Worm (Caenorhabditis elegans) whole organism, L1 larva: ENCODE measurements around the gene Y53C12A.11.

Source experiments
- C04F5.9 ChIP-seq: sonication (generic microtip); optimal IDR thresholded peaks from 2 replicates; lab custom pipeline; 2016; ENCODE audit warnings: missing genetic modification characterization, missing compliant biosample characterization
- C16A3.4 ChIP-seq: fragments of 150-350 bp; optimal IDR thresholded peaks from 2 replicates; lab custom pipeline; 2014; ENCODE audit warnings: missing biosample characterization, missing genetic modification characterization
- aly-2 ChIP-seq: fragments of 150-350 bp; optimal IDR thresholded peaks from 2 replicates; lab custom pipeline; 2014; ENCODE audit warnings: missing biosample characterization, missing genetic modification characterization
- ama-1 ChIP-seq: fragments of 150-350 bp; optimal IDR thresholded peaks from 2 replicates; lab custom pipeline; 2014
- ceh-8 ChIP-seq: fragments of 200-800 bp; sonication (Bioruptor generic); optimal IDR thresholded peaks from 2 replicates; lab custom pipeline; 2018; ENCODE audit warnings: mild to moderate bottlenecking, missing genetic modification characterization, moderate library complexity, missing compliant biosample characterization
- ceh-90 ChIP-seq: sonication (generic microtip); optimal IDR thresholded peaks from 2 replicates; lab custom pipeline; 2016; ENCODE audit warnings: missing genetic modification characterization, missing compliant biosample characterization
- ces-1 ChIP-seq: fragments of 150-350 bp; optimal IDR thresholded peaks from 2 replicates; lab custom pipeline; 2014; ENCODE audit warnings: missing biosample characterization, missing genetic modification reagents, missing genetic modification characterization
- dpl-1 ChIP-seq, 3 experiments: fragments of 150-350 bp in 2 of 3; sonication (generic microtip) in 1 of 3; optimal IDR thresholded peaks; 2 replicates each; lab custom pipeline; 2014 to 2017; ENCODE audit warnings: missing biosample characterization in 3 of 3, missing genetic modification characterization in 3 of 3, missing genetic modification reagents in 3 of 3
- efl-1 ChIP-seq, 4 experiments: fragments of 150-350 bp; optimal IDR thresholded peaks in 3 of 4; peaks in 1 of 4; 1 replicate in 1 of 4; 2 replicates in 3 of 4; lab custom pipeline; 2014; ENCODE audit warnings: missing biosample characterization in 2 of 4, missing genetic modification characterization in 2 of 4, missing genetic modification reagents in 2 of 4
- egl-13 ChIP-seq: sonication (generic microtip); optimal IDR thresholded peaks from 2 replicates; lab custom pipeline; 2016; ENCODE audit warnings: missing genotype, missing genetic modification reagents, missing genetic modification characterization, missing compliant biosample characterization
- elt-3 ChIP-seq, 6 experiments: fragments of 150-350 bp in 1 of 6; sonication (generic microtip); optimal IDR thresholded peaks; 2 replicates each; lab custom pipeline; 2017 to 2018; ENCODE audit warnings: missing biosample characterization in 6 of 6, missing genetic modification characterization in 6 of 6, inconsistent platforms in 1 of 6
- ets-5 ChIP-seq: fragments of 200-800 bp; sonication (Bioruptor generic); IDR thresholded peaks from 2 replicates; pipeline ENCODE4 v1.3.6; 2022; ENCODE audit warnings: missing genetic modification characterization, missing compliant biosample characterization
- fkh-10 ChIP-seq: sonication (generic microtip); optimal IDR thresholded peaks from 2 replicates; lab custom pipeline; 2017; ENCODE audit warnings: missing biosample characterization, missing genetic modification reagents, missing genetic modification characterization
- fkh-4 ChIP-seq: sonication (generic microtip); optimal IDR thresholded peaks from 2 replicates; lab custom pipeline; 2016; ENCODE audit warnings: missing compliant biosample characterization, missing genetic modification characterization, borderline replicate concordance
- fkh-8 ChIP-seq: sonication (generic microtip); optimal IDR thresholded peaks from 2 replicates; lab custom pipeline; 2016; ENCODE audit warnings: mild to moderate bottlenecking, missing genetic modification characterization, missing compliant biosample characterization
- fos-1 ChIP-seq: fragments of 150-350 bp; optimal IDR thresholded peaks from 2 replicates; lab custom pipeline; 2014; ENCODE audit warnings: missing biosample characterization, missing genetic modification characterization
- grh-1 ChIP-seq: fragments of 200-800 bp; sonication (Bioruptor generic); IDR thresholded peaks from 2 replicates; pipeline ENCODE4 v1.3.6; 2022; ENCODE audit warnings: missing genetic modification reagents, missing genetic modification characterization, missing compliant biosample characterization
- hlh-17 ChIP-seq: fragments of 200-800 bp; sonication (Bioruptor generic); optimal IDR thresholded peaks from 2 replicates; lab custom pipeline; 2018; ENCODE audit warnings: missing genetic modification characterization, mild to moderate bottlenecking, missing compliant biosample characterization, moderate library complexity, borderline replicate concordance
- irx-1 ChIP-seq: sonication (generic microtip); optimal IDR thresholded peaks from 2 replicates; lab custom pipeline; 2016; ENCODE audit warnings: missing genetic modification characterization, missing compliant biosample characterization
- jun-1 ChIP-seq: fragments of 150-350 bp; optimal IDR thresholded peaks from 2 replicates; lab custom pipeline; 2014; ENCODE audit warnings: missing biosample characterization, missing genetic modification reagents, missing genetic modification characterization
- lin-13 ChIP-seq: fragments of 150-350 bp; optimal IDR thresholded peaks from 2 replicates; lab custom pipeline; 2014; ENCODE audit warnings: missing biosample characterization, missing genetic modification reagents, missing genetic modification characterization
- lin-14 ChIP-seq: fragments of 200-800 bp; sonication (Bioruptor generic); optimal IDR thresholded peaks from 2 replicates; lab custom pipeline; 2018; ENCODE audit warnings: mild to moderate bottlenecking, missing genetic modification characterization, moderate library complexity, missing compliant biosample characterization
- lir-3 ChIP-seq: sonication (generic microtip); optimal IDR thresholded peaks from 2 replicates; lab custom pipeline; 2016; ENCODE audit warnings: mild to moderate bottlenecking, missing genetic modification characterization, moderate library complexity, missing compliant biosample characterization; ENCODE audit not compliant: poor library complexity
- lsy-2 ChIP-seq, 2 experiments: fragments of 150-350 bp; optimal IDR thresholded peaks; 2 replicates each; lab custom pipeline; 2014; ENCODE audit warnings: missing biosample characterization in 2 of 2, missing genetic modification characterization in 2 of 2
- mdl-1 ChIP-seq, 2 experiments: fragments of 150-350 bp; optimal IDR thresholded peaks; 2 replicates each; lab custom pipeline; 2014 to 2017; ENCODE audit warnings: missing biosample characterization in 2 of 2, missing genetic modification characterization in 2 of 2, inconsistent platforms in 1 of 2
- nhr-12 ChIP-seq: sonication (generic microtip); optimal IDR thresholded peaks from 2 replicates; lab custom pipeline; 2017; ENCODE audit warnings: missing biosample characterization, missing genetic modification characterization
- nhr-19 ChIP-seq: fragments of 200-800 bp; sonication (Bioruptor generic); conservative IDR thresholded peaks from 2 replicates; pipeline ENCODE4 v1.3.6; 2022; ENCODE audit warnings: missing genetic modification characterization, missing compliant biosample characterization
- nhr-20 ChIP-seq: sonication (generic microtip); optimal IDR thresholded peaks from 2 replicates; lab custom pipeline; 2016; ENCODE audit warnings: mild to moderate bottlenecking, missing genetic modification characterization, missing compliant biosample characterization
- nhr-237 ChIP-seq: fragments of 150-350 bp; optimal IDR thresholded peaks from 2 replicates; lab custom pipeline; 2014; ENCODE audit warnings: missing biosample characterization, missing genetic modification characterization
- nhr-28 ChIP-seq: fragments of 150-350 bp; optimal IDR thresholded peaks from 2 replicates; lab custom pipeline; 2014; ENCODE audit warnings: missing biosample characterization, missing genetic modification characterization
- nhr-47 ChIP-seq: sonication (generic microtip); optimal IDR thresholded peaks from 2 replicates; lab custom pipeline; 2016; ENCODE audit warnings: mild to moderate bottlenecking, missing genetic modification characterization, moderate library complexity, missing compliant biosample characterization
- nhr-71 ChIP-seq: sonication (generic microtip); optimal IDR thresholded peaks from 2 replicates; lab custom pipeline; 2016; ENCODE audit warnings: mild to moderate bottlenecking, missing genetic modification characterization, moderate library complexity, missing compliant biosample characterization
- nhr-76 ChIP-seq: sonication (generic microtip); optimal IDR thresholded peaks from 2 replicates; lab custom pipeline; 2017; ENCODE audit warnings: missing biosample characterization, missing genetic modification characterization
- nhr-77 ChIP-seq: fragments of 150-350 bp; optimal IDR thresholded peaks from 2 replicates; lab custom pipeline; 2014; ENCODE audit warnings: missing biosample characterization, missing genetic modification characterization
- nhr-84 ChIP-seq: sonication (generic microtip); optimal IDR thresholded peaks from 2 replicates; lab custom pipeline; 2017; ENCODE audit warnings: missing biosample characterization, missing genetic modification characterization
- nhr-90 ChIP-seq: sonication (generic microtip); optimal IDR thresholded peaks from 2 replicates; lab custom pipeline; 2016; ENCODE audit warnings: mild to moderate bottlenecking, missing genetic modification characterization, missing compliant biosample characterization; ENCODE audit not compliant: poor library complexity
- pag-3 ChIP-seq: sonication (generic microtip); optimal IDR thresholded peaks from 2 replicates; lab custom pipeline; 2017; ENCODE audit warnings: missing genetic modification characterization, mild to moderate bottlenecking, missing compliant biosample characterization, antibody characterized with exemption, borderline replicate concordance; ENCODE audit not compliant: insufficient read depth
- pax-3 ChIP-seq: fragments of 200-800 bp; sonication (Bioruptor generic); optimal IDR thresholded peaks from 2 replicates; lab custom pipeline; 2018; ENCODE audit warnings: mild to moderate bottlenecking, missing genetic modification characterization, moderate library complexity, missing compliant biosample characterization
- pqm-1 ChIP-seq: sonication (generic microtip); optimal IDR thresholded peaks from 3 replicates; lab custom pipeline; 2017; ENCODE audit warnings: missing biosample characterization, missing genetic modification characterization
- rnt-1 ChIP-seq: sonication (generic microtip); optimal IDR thresholded peaks from 2 replicates; lab custom pipeline; 2016; ENCODE audit warnings: mild to moderate bottlenecking, missing genetic modification characterization, moderate library complexity, missing compliant biosample characterization
- snu-23 ChIP-seq: sonication (generic microtip); optimal IDR thresholded peaks from 2 replicates; lab custom pipeline; 2016; ENCODE audit warnings: missing genetic modification characterization, missing compliant biosample characterization
- sup-37 ChIP-seq: fragments of 200-800 bp; sonication (Bioruptor generic); optimal IDR thresholded peaks from 2 replicates; lab custom pipeline; 2018; ENCODE audit warnings: mild to moderate bottlenecking, missing genetic modification characterization, missing compliant biosample characterization
- tbx-2 ChIP-seq: sonication (generic microtip); optimal IDR thresholded peaks from 2 replicates; lab custom pipeline; 2016; ENCODE audit warnings: missing genetic modification characterization, missing compliant biosample characterization
- unc-62 ChIP-seq: fragments of 150-350 bp; optimal IDR thresholded peaks from 2 replicates; lab custom pipeline; 2014; ENCODE audit warnings: missing biosample characterization, missing genetic modification reagents, missing genetic modification characterization
- unc-86 ChIP-seq: sonication (generic microtip); optimal IDR thresholded peaks from 2 replicates; lab custom pipeline; 2016; ENCODE audit warnings: missing genetic modification characterization, missing compliant biosample characterization
- xbp-1 ChIP-seq: sonication (generic microtip); optimal IDR thresholded peaks from 2 replicates; lab custom pipeline; 2016; ENCODE audit warnings: missing genetic modification characterization, missing compliant biosample characterization
- zag-1 ChIP-seq: fragments of 150-350 bp; optimal IDR thresholded peaks from 2 replicates; lab custom pipeline; 2014; ENCODE audit warnings: missing biosample characterization, missing genetic modification characterization
- zip-4 ChIP-seq: fragments of 200-800 bp; sonication (Bioruptor generic); optimal IDR thresholded peaks from 2 replicates; lab custom pipeline; 2018; ENCODE audit warnings: mild to moderate bottlenecking, missing genetic modification characterization, moderate library complexity, missing compliant biosample characterization
- ztf-4 ChIP-seq: fragments of 150-350 bp; optimal IDR thresholded peaks from 2 replicates; lab custom pipeline; 2014; ENCODE audit warnings: missing biosample characterization, missing genetic modification characterization

The Y53C12A.11 gene

ce11 chrII:9690067-9690632, 28.3 kb downstream of the Y53C12A.11 start:
- no peak for TF ChIP-seq fos-1
- TF ChIP-seq unc-86 (tag; lab: Kevin White, UChicago), result peak; percentile 39
- TF ChIP-seq ces-1 (GFP tag; lab: Kevin White, UChicago), result peak; percentile 18
- peak; percentile 7 for TF ChIP-seq egl-13
- TF ChIP-seq jun-1 (tag; lab: Kevin White, UChicago), result no peak
- TF ChIP-seq ceh-8 (GFP tag; lab: Kevin White, UChicago), result peak; percentile 96
- peak; percentile 9 for TF ChIP-seq irx-1
- no peak for TF ChIP-seq nhr-28 (tag; lab: Kevin White, UChicago)
- TF ChIP-seq fkh-10 (GFP tag; lab: Kevin White, UChicago), result peak; percentile 98
- TF ChIP-seq unc-62 (GFP tag; lab: Kevin White, UChicago), result no peak
- TF ChIP-seq xbp-1 (tag; lab: Kevin White, UChicago), result no peak
- TF ChIP-seq lin-14 (GFP tag; lab: Kevin White, UChicago), result peak; percentile 79
- TF ChIP-seq C16A3.4, result no peak
- no peak for TF ChIP-seq nhr-77 (tag; lab: Kevin White, UChicago)
- TF ChIP-seq nhr-76 (tag; lab: Kevin White, UChicago), result no peak
- TF ChIP-seq lsy-2 (tag; optimal IDR thresholded peaks at IDR 0.05; lab: Kevin White, UChicago), result peak in 1 of 2 experiments; percentile 30
- peak; percentile 28 for TF ChIP-seq nhr-71 (tag; lab: Kevin White, UChicago)
- TF ChIP-seq ztf-4 (tag; lab: Kevin White, UChicago), result no peak
- TF ChIP-seq nhr-47 (tag; lab: Kevin White, UChicago), result peak; percentile 24

ce11 chrII:9686663-9687193, 31.8 kb downstream of the Y53C12A.11 start, which contains the start of gene ZK1320.9:
Gene ZK1320.9 (minus strand): TSS chrII:9686713.
- peak; percentile 62 for TF ChIP-seq nhr-77 (tag; lab: Kevin White, UChicago)
- no peak for TF ChIP-seq elt-3 (tag; optimal IDR thresholded peaks at IDR 0.05; lab: Kevin White, UChicago)
- TF ChIP-seq aly-2 (tag; lab: Kevin White, UChicago), result no peak
- TF ChIP-seq hlh-17, result no peak
- TF ChIP-seq lin-14 (GFP tag; lab: Kevin White, UChicago), result peak; percentile 50
- no peak for TF ChIP-seq zag-1 (tag; lab: Kevin White, UChicago)
- TF ChIP-seq nhr-20 (tag; lab: Kevin White, UChicago), result peak; percentile 83
- no peak for TF ChIP-seq C04F5.9
- TF ChIP-seq tbx-2 (tag; lab: Kevin White, UChicago), result no peak
- no peak for TF ChIP-seq nhr-84 (tag; lab: Kevin White, UChicago)
- TF ChIP-seq nhr-90 (tag; lab: Kevin White, UChicago), result no peak
- TF ChIP-seq nhr-19, result peak; percentile 32; the same call in 1 of the 2 replicates
- TF ChIP-seq sup-37, result no peak
- TF ChIP-seq egl-13, result no peak
- TF ChIP-seq nhr-12 (tag; lab: Kevin White, UChicago), result no peak
- peak; percentile 33 to 59 (median 48) for TF ChIP-seq dpl-1 (GFP tag; optimal IDR thresholded peaks at IDR 0.05; lab: Kevin White, UChicago)
- no peak for TF ChIP-seq zip-4 (GFP tag; lab: Kevin White, UChicago)
- TF ChIP-seq pqm-1 (tag; lab: Kevin White, UChicago), result no peak
- TF ChIP-seq lin-13, result no peak
- no peak for TF ChIP-seq mdl-1 (tag; optimal IDR thresholded peaks at IDR 0.05; lab: Kevin White, UChicago)
- no peak for TF ChIP-seq ceh-90 (tag; lab: Kevin White, UChicago)
- no peak for TF ChIP-seq pax-3 (tag; lab: Kevin White, UChicago)
- TF ChIP-seq ets-5, result no peak
- peak; percentile 39 to 50 for TF ChIP-seq efl-1 (optimal IDR thresholded peaks at IDR 0.05; lab: Kevin White, UChicago)
- TF ChIP-seq efl-1 (GFP tag; optimal IDR thresholded peaks at IDR 0.05 in 1 of 2; lab: Kevin White, UChicago), result peak; percentile 58 to 74
- TF ChIP-seq grh-1 (GFP tag; lab: Robert Waterston, UW), result no peak
- TF ChIP-seq lir-3, result no peak
- TF ChIP-seq rnt-1 (tag; lab: Kevin White, UChicago), result peak; percentile 63
- TF ChIP-seq fkh-8 (tag; lab: Kevin White, UChicago), result no peak
- TF ChIP-seq nhr-237, result peak; percentile 0
- TF ChIP-seq ztf-4 (tag; lab: Kevin White, UChicago), result no peak
- no peak for TF ChIP-seq fos-1
- TF ChIP-seq ama-1 (lab: Kevin White, UChicago), result no peak
- no peak for TF ChIP-seq fkh-4 (tag; lab: Kevin White, UChicago)
- no peak for TF ChIP-seq pag-3
- peak; percentile 44 for TF ChIP-seq snu-23 (GFP tag; lab: Kevin White, UChicago)
